Worm (Caenorhabditis elegans): ENCODE results near the gene ugt-12.

- TF ChIP-seq nhr-28 (tag; optimal IDR thresholded peaks at IDR 0.05) (no peak), fkh-10 (GFP tag; optimal IDR thresholded peaks at IDR 0.05) (no peak), fkh-4 (tag; optimal IDR thresholded peaks at IDR 0.05; ENCODE audit: borderline replicate concordance) (no peak), nhr-237 (tag; optimal IDR thresholded peaks at IDR 0.05) (no peak), ces-1 (GFP tag; optimal IDR thresholded peaks at IDR 0.05) (no peak), alr-1 (tag; optimal IDR thresholded peaks at IDR 0.05; ENCODE audit: borderline replicate concordance) (no peak), isw-1 (GFP tag; IDR thresholded peaks at IDR 0.05) (no peak), ama-1 (optimal IDR thresholded peaks at IDR 0.05) (no peak), unc-130 (tag; optimal IDR thresholded peaks at IDR 0.05) (no peak), blmp-1 (tag; optimal IDR thresholded peaks at IDR 0.05) (no peak), mdl-1 (tag; optimal IDR thresholded peaks at IDR 0.05) (no peak)
These were observed 16.5 kb upstream of the ugt-12 start, which contains the start of gene ugt-14 for ce11 chrV:4905953-4906352.

Data from whole organism, L1 larva.